Comparison of ENCODE assay signal across 5 fruit fly cellular contexts in the genomic region with DNA sequence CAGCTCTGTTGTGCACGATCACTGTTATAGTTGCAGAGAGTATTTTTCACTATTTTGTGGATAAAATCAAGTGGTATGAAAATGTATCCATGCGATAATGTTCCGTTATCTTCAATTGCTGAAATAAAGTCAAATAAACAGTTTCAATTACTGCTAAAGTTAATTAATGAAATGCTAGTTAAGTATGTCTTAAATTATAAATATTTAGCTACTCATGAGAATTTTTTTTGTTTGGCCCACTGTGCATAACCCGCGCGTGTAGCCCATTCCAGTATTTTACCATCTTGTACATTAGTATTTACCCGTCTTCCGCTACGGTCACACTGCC.
TF ChIP-seq lines count a peak whose summit lies in the region.

TSS of gene Ada3 (plus strand) at position 292 of the 328 bp plus-strand sequence.

- no peak for TF ChIP-seq CTCF in whole organism, embryonic (GFP tag; optimal IDR thresholded peaks at IDR 0.05; lab: Kevin White, UChicago)

TF ChIP-seq in whole organism, adult, 20 proteins besides CTCF, POLR2A, EP300 and RAD21 (continues in another document):
- TF ChIP-seq toe (GFP tag; optimal IDR thresholded peaks at IDR 0.05; lab: Kevin White, UChicago) (peak; percentile 83), ovo (GFP tag; optimal IDR thresholded peaks at IDR 0.05; lab: Kevin White, UChicago) (peak; percentile 78), CG14711 (tag; optimal IDR thresholded peaks at IDR 0.05; lab: Kevin White, UChicago) (peak; percentile 67), CG33017 (tag; optimal IDR thresholded peaks at IDR 0.05; lab: Kevin White, UChicago) (peak; percentile 50), Hr96 (GFP tag; optimal IDR thresholded peaks at IDR 0.05; lab: Kevin White, UChicago) (peak; percentile 86), CG11617 (GFP tag; optimal IDR thresholded peaks at IDR 0.05; lab: Kevin White, UChicago) (peak; percentile 84), Clk (GFP tag; optimal IDR thresholded peaks at IDR 0.05; lab: Kevin White, UChicago) (peak; percentile 32), pad (GFP tag; optimal IDR thresholded peaks at IDR 0.05; lab: Kevin White, UChicago) (peak; percentile 74), Mnt (GFP tag; optimal IDR thresholded peaks at IDR 0.05; lab: Kevin White, UChicago) (peak; percentile 96), cnc (optimal IDR thresholded peaks at IDR 0.05; lab: Kevin White, UChicago) (no peak), CG7045 (GFP tag; optimal IDR thresholded peaks at IDR 0.05; lab: Kevin White, UChicago) (peak; percentile 57), tj (GFP tag; optimal IDR thresholded peaks at IDR 0.05; lab: Kevin White, UChicago) (peak; percentile 33), bab1 (GFP tag; optimal IDR thresholded peaks at IDR 0.05; lab: Kevin White, UChicago) (peak; percentile 63), CG7101 (tag; optimal IDR thresholded peaks at IDR 0.05; lab: Kevin White, UChicago) (peak; percentile 85), Crg-1 (GFP tag; optimal IDR thresholded peaks at IDR 0.05; lab: Kevin White, UChicago) (peak; percentile 83), CG12768 (GFP tag; optimal IDR thresholded peaks at IDR 0.05; lab: Kevin White, UChicago) (peak; percentile 35), cic (GFP tag; optimal IDR thresholded peaks at IDR 0.05; lab: Kevin White, UChicago) (peak; percentile 61)

TF ChIP-seq in whole organism, embryonic, 481 proteins besides CTCF, POLR2A, EP300 and RAD21 (continues in another document):
- TF ChIP-seq Mrtf (GFP tag; IDR thresholded peaks at IDR 0.05; lab: Robert Waterston, UW) (0 out of 3 replicates have a peak, but pooled peaks have one; percentile 61), E2f1 (GFP tag; IDR thresholded peaks at IDR 0.05; lab: Robert Waterston, UW) (peak; percentile 47; the same call in 1 of the 2 replicates), tll (GFP tag; optimal IDR thresholded peaks at IDR 0.05; lab: Kevin White, UChicago) (no peak), Dek (tag; optimal IDR thresholded peaks at IDR 0.05; lab: Kevin White, UChicago) (peak; percentile 39), B-H2 (GFP tag; optimal IDR thresholded peaks at IDR 0.05; lab: Kevin White, UChicago) (peak; percentile 59), CG7357 (GFP tag; IDR thresholded peaks at IDR 0.05; lab: Robert Waterston, UW) (peak; percentile 60; the same call in 2 of the 3 replicates), seq (GFP tag; IDR thresholded peaks at IDR 0.05; lab: Robert Waterston, UW) (no peak), CG11085 (GFP tag; IDR thresholded peaks at IDR 0.05; lab: Robert Waterston, UW) (peak; percentile 46), CG32532 (GFP tag; IDR thresholded peaks at IDR 0.05; lab: Robert Waterston, UW) (peak; percentile 80), C15 (GFP tag; IDR thresholded peaks at IDR 0.05; lab: Robert Waterston, UW) (peak; percentile 52; the same call in 1 of the 3 replicates), CG14050 (GFP tag; IDR thresholded peaks at IDR 0.05; lab: Robert Waterston, UW) (peak; percentile 61), gro (GFP tag; optimal IDR thresholded peaks at IDR 0.05; lab: Kevin White, UChicago) (peak; percentile 48), jing (GFP tag; optimal IDR thresholded peaks at IDR 0.05; lab: Kevin White, UChicago) (no peak), CG12155 (GFP tag; optimal IDR thresholded peaks at IDR 0.05; lab: Kevin White, UChicago) (peak; percentile 82), Spps (tag; optimal IDR thresholded peaks at IDR 0.05; lab: Kevin White, UChicago) (no peak), Lim3 (GFP tag; IDR thresholded peaks at IDR 0.05; lab: Robert Waterston, UW) (no peak), Sox100B (GFP tag; optimal IDR thresholded peaks at IDR 0.05; lab: Kevin White, UChicago) (peak; percentile 71)

TF ChIP-seq in whole organism, prepupa, 60 proteins besides CTCF, POLR2A, EP300 and RAD21 (continues in another document):
- peak; percentile 88 for TF ChIP-seq Sox14 (GFP tag; optimal IDR thresholded peaks at IDR 0.05; lab: Kevin White, UChicago)
- TF ChIP-seq dac (GFP tag; optimal IDR thresholded peaks at IDR 0.05; lab: Kevin White, UChicago), result peak; percentile 63
- peak; percentile 35 for TF ChIP-seq CG16779 (tag; optimal IDR thresholded peaks at IDR 0.05; lab: Kevin White, UChicago)
- TF ChIP-seq CG3032 (tag; optimal IDR thresholded peaks at IDR 0.05; lab: Kevin White, UChicago), result peak; percentile 72
- TF ChIP-seq Eip93F (GFP tag; optimal IDR thresholded peaks at IDR 0.05; lab: Kevin White, UChicago), result peak; percentile 60
- TF ChIP-seq Hr38 (GFP tag; optimal IDR thresholded peaks at IDR 0.05; lab: Kevin White, UChicago), result no peak
- peak; percentile 80 for TF ChIP-seq Eip75B (GFP tag; optimal IDR thresholded peaks at IDR 0.05; lab: Kevin White, UChicago)
- TF ChIP-seq spab (GFP tag; optimal IDR thresholded peaks at IDR 0.05; lab: Kevin White, UChicago), result peak; percentile 26
- peak; percentile 61 for TF ChIP-seq CG6808 (GFP tag; optimal IDR thresholded peaks at IDR 0.05; lab: Kevin White, UChicago)
- peak; percentile 78 for TF ChIP-seq CG3919 (GFP tag; optimal IDR thresholded peaks at IDR 0.05; lab: Kevin White, UChicago)
- peak; percentile 77 for TF ChIP-seq CG32006 (GFP tag; optimal IDR thresholded peaks at IDR 0.05; lab: Kevin White, UChicago)
- TF ChIP-seq Sox15 (GFP tag; optimal IDR thresholded peaks at IDR 0.05; lab: Kevin White, UChicago), result peak; percentile 66
- peak; percentile 69 for TF ChIP-seq CG11902 (GFP tag; optimal IDR thresholded peaks at IDR 0.05; lab: Kevin White, UChicago)
- peak; percentile 69 for TF ChIP-seq CG34406 (GFP tag; optimal IDR thresholded peaks at IDR 0.05; lab: Kevin White, UChicago)
- TF ChIP-seq achi (GFP tag; optimal IDR thresholded peaks at IDR 0.05; lab: Kevin White, UChicago), result peak; percentile 78
- TF ChIP-seq Hr4 (GFP tag; optimal IDR thresholded peaks at IDR 0.05; lab: Kevin White, UChicago), result peak; percentile 75
- TF ChIP-seq CG6163 (GFP tag; IDR thresholded peaks at IDR 0.05; lab: Robert Waterston, UW), result peak; percentile 74
- peak; percentile 57 for TF ChIP-seq CG8632 (GFP tag; optimal IDR thresholded peaks at IDR 0.05; lab: Kevin White, UChicago)

TF ChIP-seq in whole organism, pupa, 21 proteins besides CTCF, POLR2A, EP300 and RAD21 (continues in another document):
- TF ChIP-seq CG13204 (GFP tag; optimal IDR thresholded peaks at IDR 0.05; lab: Kevin White, UChicago) (peak; percentile 18), CG34367 (tag; optimal IDR thresholded peaks at IDR 0.05; lab: Kevin White, UChicago) (peak; percentile 48), CG12605 (GFP tag; IDR thresholded peaks at IDR 0.05; lab: Robert Waterston, UW) (0 out of 2 replicates have a peak, but pooled peaks have one; percentile 22), CG10348 (GFP tag; IDR thresholded peaks at IDR 0.05; lab: Robert Waterston, UW) (no peak), fd96Ca (GFP tag; IDR thresholded peaks at IDR 0.05; lab: Robert Waterston, UW) (peak; percentile 59; the same call in 2 of the 3 replicates), Ets98B (GFP tag; IDR thresholded peaks at IDR 0.05; lab: Robert Waterston, UW) (peak; percentile 66), CG9948 (tag; optimal IDR thresholded peaks at IDR 0.05; lab: Kevin White, UChicago) (peak; percentile 71), CG8159 (tag; optimal IDR thresholded peaks at IDR 0.05; lab: Kevin White, UChicago) (peak; percentile 72), CG32121 (GFP tag; IDR thresholded peaks at IDR 0.05; lab: Robert Waterston, UW) (0 out of 2 replicates have a peak, but pooled peaks have one; percentile 27), D1 (tag; optimal IDR thresholded peaks at IDR 0.05; lab: Kevin White, UChicago) (no peak), Pif1B (GFP tag; optimal IDR thresholded peaks at IDR 0.05; lab: Kevin White, UChicago) (peak; percentile 36), CG14655 (GFP tag; optimal IDR thresholded peaks at IDR 0.05; lab: Kevin White, UChicago) (peak; percentile 73), CG8301 (tag; optimal IDR thresholded peaks at IDR 0.05; lab: Kevin White, UChicago) (peak; percentile 60), CG15710 (tag; optimal IDR thresholded peaks at IDR 0.05; lab: Kevin White, UChicago) (peak; percentile 74), CG17806 (tag; optimal IDR thresholded peaks at IDR 0.05; lab: Kevin White, UChicago) (peak; percentile 57), Pif1A (GFP tag; optimal IDR thresholded peaks at IDR 0.05; lab: Kevin White, UChicago) (peak; percentile 62), Snoo (tag; optimal IDR thresholded peaks at IDR 0.05; lab: Kevin White, UChicago) (peak; percentile 70), EcR (GFP tag; optimal IDR thresholded peaks at IDR 0.05; lab: Kevin White, UChicago) (no peak), CG4496 (GFP tag; IDR thresholded peaks at IDR 0.05; lab: Robert Waterston, UW) (peak; percentile 77)

TF ChIP-seq in whole organism, wandering third instar larva, 38 proteins besides CTCF, POLR2A, EP300 and RAD21 (continues in another document):
- TF ChIP-seq dl (GFP tag; optimal IDR thresholded peaks at IDR 0.05; lab: Kevin White, UChicago; ENCODE audit: insufficient read depth in 1 of 2, partially characterized antibody in 2 of 2) (no peak), fru (GFP tag; optimal IDR thresholded peaks at IDR 0.05; lab: Kevin White, UChicago) (peak; percentile 85), br (GFP tag; optimal IDR thresholded peaks at IDR 0.05; lab: Kevin White, UChicago) (peak; percentile 79), Hnf4 (GFP tag; optimal IDR thresholded peaks at IDR 0.05; lab: Kevin White, UChicago) (peak; percentile 85), Mio (GFP tag; optimal IDR thresholded peaks at IDR 0.05; lab: Kevin White, UChicago) (no peak), Hr78 (GFP tag; optimal IDR thresholded peaks at IDR 0.05; lab: Kevin White, UChicago) (no peak), Dfd (GFP tag; optimal IDR thresholded peaks at IDR 0.05; lab: Kevin White, UChicago) (no peak), jim (GFP tag; optimal IDR thresholded peaks at IDR 0.05; lab: Kevin White, UChicago) (no peak), Myc (optimal IDR thresholded peaks at IDR 0.05; lab: Kevin White, UChicago) (peak; percentile 15), CrebA (GFP tag; optimal IDR thresholded peaks at IDR 0.05; lab: Kevin White, UChicago; ENCODE audit: borderline replicate concordance) (no peak), Dif (GFP tag; optimal IDR thresholded peaks at IDR 0.05; lab: Kevin White, UChicago; ENCODE audit: partially characterized antibody) (no peak), ey (GFP tag; optimal IDR thresholded peaks at IDR 0.05; lab: Kevin White, UChicago) (peak; percentile 83), CG32264 (GFP tag; optimal IDR thresholded peaks at IDR 0.05; lab: Kevin White, UChicago) (peak; percentile 63), tai (GFP tag; optimal IDR thresholded peaks at IDR 0.05; lab: Kevin White, UChicago) (no peak), rgr (GFP tag; optimal IDR thresholded peaks at IDR 0.05; lab: Kevin White, UChicago) (peak; percentile 83), sv (GFP tag; optimal IDR thresholded peaks at IDR 0.05; lab: Kevin White, UChicago) (peak; percentile 86), Hr83 (GFP tag; optimal IDR thresholded peaks at IDR 0.05; lab: Kevin White, UChicago; ENCODE audit: poor library complexity, severe bottlenecking) (no peak), Abd-B (GFP tag; optimal IDR thresholded peaks at IDR 0.05; lab: Kevin White, UChicago) (no peak), Sp1 (GFP tag; optimal IDR thresholded peaks at IDR 0.05; lab: Kevin White, UChicago) (peak; percentile 76), h (GFP tag; optimal IDR thresholded peaks at IDR 0.05; lab: Kevin White, UChicago) (peak; percentile 90), usp (GFP tag; optimal IDR thresholded peaks at IDR 0.05; lab: Kevin White, UChicago) (no peak), brk (GFP tag; optimal IDR thresholded peaks at IDR 0.05; lab: Kevin White, UChicago) (no peak)
